Fruit fly (Drosophila melanogaster): Measurements from ENCODE around the gene jp.

jp gene

DNA sequence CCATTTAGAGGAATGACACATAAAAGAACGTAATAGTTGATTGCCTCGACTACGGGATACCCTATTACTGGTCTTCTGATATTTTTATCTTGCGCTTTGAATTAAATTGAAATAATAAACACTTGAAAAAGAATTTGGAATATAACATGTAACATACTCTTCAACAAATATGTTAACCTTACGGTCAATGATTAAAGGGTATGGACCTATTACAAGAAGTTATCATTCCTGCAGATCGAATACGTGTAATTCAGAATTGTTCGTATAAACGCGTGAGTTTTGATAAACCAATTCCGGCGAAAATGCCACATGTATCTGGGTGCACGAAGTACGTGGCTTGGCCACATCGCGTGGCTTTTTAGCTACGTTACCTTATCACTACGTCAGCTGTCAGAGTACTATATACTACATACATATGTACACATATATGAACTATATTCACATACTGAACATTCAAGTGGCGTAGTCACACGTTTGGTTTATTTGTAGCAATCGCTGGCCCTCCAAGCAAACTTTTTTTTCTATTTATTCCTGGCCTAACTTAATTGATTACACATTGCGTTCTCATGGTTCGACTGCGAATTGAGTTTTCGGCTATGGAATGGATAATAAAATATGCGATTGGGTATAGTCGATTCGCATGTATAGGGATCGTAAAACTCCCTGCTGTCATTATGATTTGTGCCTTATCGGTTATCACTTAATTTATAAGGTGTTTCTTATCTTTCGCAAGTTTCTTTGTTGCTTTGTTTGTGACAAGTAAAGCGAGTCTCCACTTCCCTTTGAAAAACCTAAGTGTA is 68.2 kb downstream of the jp start (continued):
- TF ChIP-seq CrebB (tag; optimal IDR thresholded peaks at IDR 0.05): peak; percentile 34
- no peak for TF ChIP-seq bbx (GFP tag; IDR thresholded peaks at IDR 0.05; ENCODE audit: partially characterized antibody)
- TF ChIP-seq CG2202 (tag; optimal IDR thresholded peaks at IDR 0.05): no peak
- TF ChIP-seq CG31224 (GFP tag; IDR thresholded peaks at IDR 0.05): peak; percentile 51
- peak; percentile 42 for TF ChIP-seq Fer1 (GFP tag; optimal IDR thresholded peaks at IDR 0.05)
- peak; percentile 89 for TF ChIP-seq sug (tag; optimal IDR thresholded peaks at IDR 0.05)
- peak; percentile 48 for TF ChIP-seq BtbVII (GFP tag; optimal IDR thresholded peaks at IDR 0.05)
- TF ChIP-seq D19B (GFP tag; optimal IDR thresholded peaks at IDR 0.05): peak; percentile 95
- TF ChIP-seq CG17328 (GFP tag; IDR thresholded peaks at IDR 0.05): peak; percentile 42; the same call in 1 of the 2 replicates
- peak; percentile 44 for TF ChIP-seq Deaf1 (tag; optimal IDR thresholded peaks at IDR 0.05)
- TF ChIP-seq dati (GFP tag; IDR thresholded peaks at IDR 0.05): no peak
- peak; percentile 64 for TF ChIP-seq CG12391 (tag; optimal IDR thresholded peaks at IDR 0.05)
- no peak for TF ChIP-seq HmgD (GFP tag; optimal IDR thresholded peaks at IDR 0.05)

Measured in whole organism, embryonic.